Fruit fly (Drosophila melanogaster): Measurements from ENCODE around the gene Sgs7.

DNA sequence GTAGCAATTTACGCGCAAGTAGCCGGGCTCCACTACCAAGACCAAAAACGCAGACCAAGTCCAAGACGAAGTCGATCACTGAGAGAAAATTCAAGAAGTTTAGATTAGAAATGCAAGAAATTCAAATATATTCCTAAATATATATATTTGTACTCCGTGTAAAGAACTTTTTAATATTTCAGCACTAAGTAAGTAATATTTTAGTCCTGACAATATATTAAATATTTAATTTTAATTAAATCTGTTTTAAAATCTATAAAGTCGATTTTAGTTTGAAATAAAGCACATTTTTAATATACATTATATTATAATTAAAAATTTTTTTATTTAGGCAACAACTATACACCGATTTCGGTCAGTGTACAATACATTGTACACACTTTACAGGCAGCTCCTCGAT lies 42.7 kb upstream of the Sgs7 start:
- TF ChIP-seq Scr (GFP tag; IDR thresholded peaks at IDR 0.05; ENCODE audit: partially characterized antibody) = no peak
- TF ChIP-seq slp2 (GFP tag; optimal IDR thresholded peaks at IDR 0.05) = no peak
- no peak for TF ChIP-seq Awh (GFP tag; IDR thresholded peaks at IDR 0.05)
- no peak for TF ChIP-seq gcm2 (GFP tag; optimal IDR thresholded peaks at IDR 0.05)
- TF ChIP-seq fru (optimal IDR thresholded peaks at IDR 0.05) = no peak
- TF ChIP-seq peb (GFP tag; IDR thresholded peaks at IDR 0.05) = no peak
- TF ChIP-seq pzg (GFP tag; optimal IDR thresholded peaks at IDR 0.05) = no peak
